Worm (Caenorhabditis elegans): ENCODE measurements around the gene twnk-1.

Gene twnk-1

ce11 chrX:5775804-5776252 is 15.2 kb upstream of the twnk-1 start (continued):
- TF ChIP-seq nhr-129 (tag; optimal IDR thresholded peaks at IDR 0.05) (peak; percentile 81), lin-13 (GFP tag; optimal IDR thresholded peaks at IDR 0.05) (peak; percentile 61), elt-3 (tag; optimal IDR thresholded peaks at IDR 0.05) (no peak), ceh-16 (tag; optimal IDR thresholded peaks at IDR 0.05) (no peak), nhr-237 (tag; optimal IDR thresholded peaks at IDR 0.05) (no peak), C34F6.9 (tag; optimal IDR thresholded peaks at IDR 0.05) (peak; percentile 51), mab-5 (tag; optimal IDR thresholded peaks at IDR 0.05) (peak; percentile 28), nhr-6 (tag; optimal IDR thresholded peaks at IDR 0.05) (peak; percentile 9), ceh-82 (tag; optimal IDR thresholded peaks at IDR 0.05) (no peak), unc-39 (tag; optimal IDR thresholded peaks at IDR 0.05) (no peak), gmeb-1 (tag; optimal IDR thresholded peaks at IDR 0.05) (peak; percentile 25), nhr-12 (tag; optimal IDR thresholded peaks at IDR 0.05) (no peak), mdl-1 (tag; optimal IDR thresholded peaks at IDR 0.05) (peak in 1 of 2 experiments; percentile 24), mbf-1 (tag; optimal IDR thresholded peaks at IDR 0.05) (no peak)

- TF ChIP-seq fos-1 (tag; optimal IDR thresholded peaks at IDR 0.05) (peak; percentile 40), sma-9 (GFP tag; optimal IDR thresholded peaks at IDR 0.05) (peak; percentile 86), sma-9 (tag; optimal IDR thresholded peaks at IDR 0.05) (no peak), sma-3 (GFP tag; optimal IDR thresholded peaks at IDR 0.05) (peak; percentile 35), mdl-1 (tag; optimal IDR thresholded peaks at IDR 0.05) (peak; percentile 11 to 21), nhr-21 (tag; optimal IDR thresholded peaks at IDR 0.05) (peak; percentile 83), unc-62 (GFP tag; optimal IDR thresholded peaks at IDR 0.05) (no peak), nhr-6 (tag; optimal IDR thresholded peaks at IDR 0.05) (peak; percentile 33), gmeb-1 (tag; optimal IDR thresholded peaks at IDR 0.05) (peak; percentile 1), lin-11 (tag; optimal IDR thresholded peaks at IDR 0.05) (no peak), lsy-2 (tag; optimal IDR thresholded peaks at IDR 0.05) (peak in 1 of 2 experiments; percentile 67), nhr-25 (tag; optimal IDR thresholded peaks at IDR 0.05) (peak; percentile 2), zag-1 (tag; optimal IDR thresholded peaks at IDR 0.05) (no peak), crh-2 (tag; optimal IDR thresholded peaks at IDR 0.05) (peak; percentile 92), nhr-129 (tag; optimal IDR thresholded peaks at IDR 0.05) (peak; percentile 75), lin-13 (GFP tag; optimal IDR thresholded peaks at IDR 0.05) (peak; percentile 25), ztf-11 (tag; optimal IDR thresholded peaks at IDR 0.05) (no peak), F13H6.1 (tag; optimal IDR thresholded peaks at IDR 0.05) (peak; percentile 59), C34F6.9 (tag; optimal IDR thresholded peaks at IDR 0.05) (peak; percentile 58)
Observed at ce11 chrX:5780672-5781182, 10.3 kb upstream of the twnk-1 start, which contains the start of gene sft-4. Gene sft-4 (minus strand): TSS chrX:5780722.

ce11 chrX:5781294-5781693 is 9.7 kb upstream of the twnk-1 start:
- no peak for TF ChIP-seq elt-3 (tag; optimal IDR thresholded peaks at IDR 0.05)
- no peak for TF ChIP-seq nhr-129 (tag; optimal IDR thresholded peaks at IDR 0.05)
- no peak for TF ChIP-seq Y55F3AM.14 (GFP tag; optimal IDR thresholded peaks at IDR 0.05)

ce11 chrX:5782153-5782552 is 8.9 kb upstream of the twnk-1 start, which contains the start of gene gakh-1:
Gene gakh-1 (plus strand): TSS chrX:5782499.
- TF ChIP-seq lin-39 (tag; optimal IDR thresholded peaks at IDR 0.05) (no peak), nhr-25 (tag; optimal IDR thresholded peaks at IDR 0.05) (peak; percentile 68), unc-55 (GFP tag; optimal IDR thresholded peaks at IDR 0.05) (peak; percentile 57), nhr-23 (tag; optimal IDR thresholded peaks at IDR 0.05) (no peak), ztf-4 (tag; optimal IDR thresholded peaks at IDR 0.05) (no peak), elt-1 (tag; optimal IDR thresholded peaks at IDR 0.05) (no peak), snpc-4 (tag; optimal IDR thresholded peaks at IDR 0.05) (no peak), dmd-4 (tag; optimal IDR thresholded peaks at IDR 0.05) (no peak), alr-1 (tag; optimal IDR thresholded peaks at IDR 0.05) (no peak), lsy-2 (tag; optimal IDR thresholded peaks at IDR 0.05) (peak; percentile 44 to 77), nhr-77 (tag; optimal IDR thresholded peaks at IDR 0.05) (no peak), unc-39 (tag; optimal IDR thresholded peaks at IDR 0.05) (no peak), lin-13 (GFP tag; optimal IDR thresholded peaks at IDR 0.05) (no peak), nhr-12 (tag; optimal IDR thresholded peaks at IDR 0.05) (no peak), sma-3 (GFP tag; optimal IDR thresholded peaks at IDR 0.05) (peak; percentile 25), skn-1 (tag; optimal IDR thresholded peaks at IDR 0.05) (no peak), C34F6.9 (tag; optimal IDR thresholded peaks at IDR 0.05) (peak; percentile 71), fos-1 (tag; optimal IDR thresholded peaks at IDR 0.05) (peak; percentile 14), nhr-21 (tag; optimal IDR thresholded peaks at IDR 0.05) (peak; percentile 41), mdl-1 (tag; optimal IDR thresholded peaks at IDR 0.05) (no peak), mbf-1 (tag; optimal IDR thresholded peaks at IDR 0.05) (no peak), egl-27 (tag; optimal IDR thresholded peaks at IDR 0.05) (peak; percentile 23), lin-11 (tag; optimal IDR thresholded peaks at IDR 0.05) (peak; percentile 3), gmeb-1 (tag; optimal IDR thresholded peaks at IDR 0.05) (no peak), ceh-82 (tag; optimal IDR thresholded peaks at IDR 0.05) (no peak), peb-1 (tag; optimal IDR thresholded peaks at IDR 0.05) (no peak), ceh-16 (tag; optimal IDR thresholded peaks at IDR 0.05) (no peak), ama-1 (optimal IDR thresholded peaks at IDR 0.05) (no peak), sem-4 (tag; optimal IDR thresholded peaks at IDR 0.05) (no peak), nhr-237 (tag; optimal IDR thresholded peaks at IDR 0.05) (no peak), ztf-1 (GFP tag; conservative IDR thresholded peaks at IDR 0.05) (no peak), mab-5 (tag; optimal IDR thresholded peaks at IDR 0.05) (peak; percentile 29), nhr-6 (tag; optimal IDR thresholded peaks at IDR 0.05) (no peak), zag-1 (tag; optimal IDR thresholded peaks at IDR 0.05) (no peak), F13H6.1 (tag; optimal IDR thresholded peaks at IDR 0.05) (peak; percentile 77), elt-3 (tag; optimal IDR thresholded peaks at IDR 0.05) (no peak), ztf-11 (tag; optimal IDR thresholded peaks at IDR 0.05) (no peak), Y55F3AM.14 (GFP tag; optimal IDR thresholded peaks at IDR 0.05) (no peak), nhr-11 (tag; optimal IDR thresholded peaks at IDR 0.05) (no peak), unc-62 (GFP tag; optimal IDR thresholded peaks at IDR 0.05) (no peak)

Data from whole organism, L2 larva.